Fruit fly (Drosophila melanogaster): ENCODE results near the gene CG14456.
"Not testable (repeated sequence)": the region's sequence is repeated elsewhere in the genome, so short reads cannot be mapped to it uniquely, and the experiment has no call there.

dm6 chr3L:22720694-22721270 lies 33.8 kb downstream of the CG14456 start, which contains the start of gene mael:
- not testable (repeated sequence) for TF ChIP-seq usp (GFP tag; optimal IDR thresholded peaks at IDR 0.05); CG8478 (optimal IDR thresholded peaks at IDR 0.05); EcR (GFP tag; optimal IDR thresholded peaks at IDR 0.05); psq (optimal IDR thresholded peaks at IDR 0.05)

All from whole organism.